Worm (Caenorhabditis elegans): Measurements from ENCODE around the gene gpd-2.

gpd-2 gene

DNA sequence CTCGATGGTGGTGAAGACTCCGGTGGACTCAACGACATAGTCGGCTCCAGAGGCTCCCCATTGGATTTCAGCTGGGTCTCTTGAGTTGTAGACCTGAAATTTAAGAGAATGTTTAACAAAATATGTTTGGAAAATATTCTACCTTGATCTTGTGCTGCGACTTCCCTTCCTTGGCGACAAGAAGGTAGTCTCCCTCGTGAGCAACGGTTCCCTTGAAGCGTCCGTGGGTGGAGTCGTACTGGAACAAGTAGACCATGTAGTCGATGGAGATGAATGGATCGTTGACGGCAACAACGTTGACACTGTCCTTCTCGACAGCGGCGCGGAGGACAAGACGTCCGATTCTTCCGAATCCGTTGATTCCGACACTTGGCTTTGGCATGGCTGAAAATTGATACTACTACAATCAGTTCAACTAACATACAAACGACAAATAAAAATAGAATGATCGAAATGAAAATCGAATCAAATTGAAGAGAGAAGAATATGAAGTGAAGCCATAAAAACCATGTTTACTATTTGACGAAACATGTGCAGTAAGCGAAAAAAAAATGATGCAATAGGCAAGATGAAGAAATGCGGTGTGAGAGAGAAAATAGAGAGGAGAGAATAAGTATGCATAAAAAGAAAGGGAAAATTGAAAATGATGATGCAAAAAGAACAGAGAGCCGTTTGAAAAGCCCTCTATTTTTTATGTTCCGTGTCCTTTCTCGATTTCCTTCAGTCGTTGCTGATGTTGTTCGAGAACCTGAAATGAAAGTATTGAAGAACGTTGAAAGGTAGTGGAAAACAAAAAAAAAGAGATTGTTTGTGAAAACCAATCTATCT, at the start of gene gpd-2:
TSS of gene gpd-2 (minus strand) at position 384 of the 828 bp plus-strand sequence.
- TF ChIP-seq hnd-1 (tag; optimal IDR thresholded peaks at IDR 0.05) (no peak), ets-7 (tag; optimal IDR thresholded peaks at IDR 0.05) (no peak), B0310.2 (tag; optimal IDR thresholded peaks at IDR 0.05) (no peak), tbx-37 (GFP tag; conservative IDR thresholded peaks at IDR 0.05) (no peak), tbx-11 (GFP tag; IDR thresholded peaks at IDR 0.05) (no peak), sea-1 (GFP tag; conservative IDR thresholded peaks at IDR 0.05) (no peak), aly-1 (tag; optimal IDR thresholded peaks at IDR 0.05) (no peak), ceh-13 (GFP tag; optimal IDR thresholded peaks at IDR 0.05) (no peak), scrt-1 (GFP tag; IDR thresholded peaks at IDR 0.05) (no peak), pes-1 (GFP tag; IDR thresholded peaks at IDR 0.05) (no peak), flt-1 (GFP tag; IDR thresholded peaks at IDR 0.05) (no peak), tra-4 (tag; optimal IDR thresholded peaks at IDR 0.05) (no peak), hmbx-1 (tag; optimal IDR thresholded peaks at IDR 0.05) (no peak), hmg-4 (GFP tag; optimal IDR thresholded peaks at IDR 0.05) (no peak), ama-1 (optimal IDR thresholded peaks at IDR 0.05) (no peak), F13C5.2 (tag; optimal IDR thresholded peaks at IDR 0.05) (no peak), ceh-36 (tag; optimal IDR thresholded peaks at IDR 0.05) (no peak)

- no peak for TF ChIP-seq tra-4 (tag; optimal IDR thresholded peaks at IDR 0.05)
Observed at ce11 chrX:3163972-3164575, 49.6 kb upstream of the gpd-2 start, which contains the start of gene syx-6. syx-6 (plus strand) TSS chrX:3164525.

DNA sequence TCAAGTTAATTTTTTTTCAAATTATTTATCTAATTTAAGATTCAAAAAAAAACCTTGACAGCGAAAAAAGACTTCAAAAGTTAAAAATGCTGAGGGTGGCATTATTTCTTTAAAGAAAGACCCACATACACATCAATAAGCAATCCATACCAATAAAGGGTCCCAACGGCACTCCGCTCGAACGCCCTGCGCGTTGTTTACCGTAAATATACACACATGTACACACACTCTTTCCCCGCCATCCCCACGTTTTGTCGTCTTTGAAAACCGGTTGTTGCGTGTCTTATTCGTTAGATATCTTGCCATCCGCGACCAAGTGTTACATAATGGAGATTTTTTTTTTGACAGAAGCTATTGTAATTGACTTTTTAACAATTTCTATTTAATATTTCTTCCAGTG, 45.1 kb upstream of the gpd-2 start, which contains the start of gene gcc-1:
TSS of gene gcc-1 (plus strand) at position 399 of the 400 bp plus-strand sequence.
- 0 out of 2 replicates have a peak, but pooled peaks have one; percentile 21 for TF ChIP-seq tbx-37 (GFP tag; conservative IDR thresholded peaks at IDR 0.05)
- no peak for TF ChIP-seq ets-7 (tag; optimal IDR thresholded peaks at IDR 0.05)
- TF ChIP-seq hmg-4 (GFP tag; optimal IDR thresholded peaks at IDR 0.05) = no peak
- TF ChIP-seq tbx-11 (GFP tag; IDR thresholded peaks at IDR 0.05) = no peak
- TF ChIP-seq flt-1 (GFP tag; IDR thresholded peaks at IDR 0.05) = 0 out of 2 replicates have a peak, but pooled peaks have one; percentile 9

DNA sequence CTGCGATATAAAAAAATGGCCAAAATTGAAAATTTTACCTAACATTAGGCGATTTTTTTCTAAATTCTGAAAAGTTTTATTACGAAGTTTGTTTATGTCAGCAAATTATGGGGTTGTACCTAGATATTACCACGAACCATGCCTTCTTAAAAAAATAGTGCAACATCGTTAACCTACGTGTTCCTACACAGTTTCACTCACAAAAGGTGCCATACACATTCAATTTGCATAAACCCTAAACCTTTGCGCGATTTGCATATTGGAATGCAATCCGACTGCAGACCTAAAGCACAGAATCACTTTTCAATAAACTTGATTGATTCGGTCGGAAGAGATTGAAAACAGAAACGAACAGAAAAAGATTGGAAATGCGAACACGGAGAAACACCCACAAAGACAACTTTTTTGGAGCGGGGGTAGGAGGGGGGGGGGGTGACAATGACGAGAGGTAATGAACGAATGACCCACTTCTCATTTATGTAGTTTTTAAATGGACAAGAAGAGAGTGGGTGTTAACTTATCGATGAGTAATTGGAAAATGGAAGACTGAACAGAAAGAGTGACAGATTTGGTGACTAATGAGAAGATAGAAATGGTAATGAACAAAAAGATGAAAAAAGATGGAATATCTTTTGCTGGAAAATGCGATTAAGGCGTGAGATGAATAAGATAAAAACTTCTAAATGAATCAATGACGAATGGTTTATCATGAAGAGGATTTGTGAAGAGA, 41.7 kb upstream of the gpd-2 start:
- TF ChIP-seq tbx-37 (GFP tag; conservative IDR thresholded peaks at IDR 0.05) = no peak

DNA sequence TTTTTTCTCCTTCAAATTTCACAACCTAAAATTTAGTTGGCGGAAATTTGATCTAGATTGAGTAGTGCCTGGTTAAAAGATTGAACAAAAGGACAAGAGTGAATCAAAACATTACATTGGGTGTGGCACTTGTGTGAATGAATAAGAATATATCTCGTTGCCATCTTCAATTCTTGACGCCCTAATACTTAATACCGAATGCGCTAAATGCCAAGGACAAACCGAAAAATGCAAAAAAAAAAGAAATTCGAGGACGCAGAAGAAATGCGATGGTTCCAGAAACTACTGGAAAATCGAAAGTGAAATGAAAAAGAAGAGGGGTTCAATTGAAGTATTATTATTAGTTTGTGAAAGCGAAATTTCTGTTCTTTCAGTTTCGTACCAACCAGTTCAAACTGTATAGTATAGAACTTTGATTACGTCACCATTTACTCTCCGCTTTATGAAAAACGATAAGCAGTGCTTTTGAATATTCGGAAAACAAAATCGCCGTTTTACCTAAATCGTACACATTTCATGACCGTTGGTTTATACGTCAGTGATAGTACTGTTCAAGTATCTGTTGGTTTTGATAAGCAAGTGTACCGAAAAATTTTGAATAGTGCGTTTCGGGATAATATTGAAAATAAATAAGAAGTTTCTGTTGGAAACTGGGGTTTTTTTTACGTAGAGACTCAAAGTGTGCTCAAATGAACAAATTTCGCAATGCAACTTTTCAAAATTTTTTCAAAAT, 40.8 kb upstream of the gpd-2 start:
- TF ChIP-seq F13C5.2 (tag; optimal IDR thresholded peaks at IDR 0.05) = no peak
- no peak for TF ChIP-seq pes-1 (GFP tag; IDR thresholded peaks at IDR 0.05)
- TF ChIP-seq ets-7 (tag; optimal IDR thresholded peaks at IDR 0.05) = no peak
- no peak for TF ChIP-seq ama-1 (optimal IDR thresholded peaks at IDR 0.05)
- no peak for TF ChIP-seq ceh-13 (GFP tag; optimal IDR thresholded peaks at IDR 0.05)
- no peak for TF ChIP-seq tbx-11 (GFP tag; IDR thresholded peaks at IDR 0.05)
- TF ChIP-seq scrt-1 (GFP tag; IDR thresholded peaks at IDR 0.05) = no peak
- no peak for TF ChIP-seq sea-1 (GFP tag; conservative IDR thresholded peaks at IDR 0.05)
- TF ChIP-seq B0310.2 (tag; optimal IDR thresholded peaks at IDR 0.05) = no peak
- no peak for TF ChIP-seq hmg-4 (GFP tag; optimal IDR thresholded peaks at IDR 0.05)
- TF ChIP-seq tbx-37 (GFP tag; conservative IDR thresholded peaks at IDR 0.05) = no peak
- no peak for TF ChIP-seq flt-1 (GFP tag; IDR thresholded peaks at IDR 0.05)
- TF ChIP-seq hnd-1 (tag; optimal IDR thresholded peaks at IDR 0.05) = no peak
- no peak for TF ChIP-seq aly-1 (tag; optimal IDR thresholded peaks at IDR 0.05)
- TF ChIP-seq hmbx-1 (tag; optimal IDR thresholded peaks at IDR 0.05) = no peak
- TF ChIP-seq ceh-36 (tag; optimal IDR thresholded peaks at IDR 0.05) = no peak
- TF ChIP-seq tra-4 (tag; optimal IDR thresholded peaks at IDR 0.05) = no peak

- TF ChIP-seq hnd-1 (tag; optimal IDR thresholded peaks at IDR 0.05) (no peak), tra-4 (tag; optimal IDR thresholded peaks at IDR 0.05) (no peak), ama-1 (optimal IDR thresholded peaks at IDR 0.05) (no peak), hmg-4 (GFP tag; optimal IDR thresholded peaks at IDR 0.05) (no peak), hmbx-1 (tag; optimal IDR thresholded peaks at IDR 0.05) (no peak), scrt-1 (GFP tag; IDR thresholded peaks at IDR 0.05) (no peak)
Observed at ce11 chrX:3154562-3154961, 40.1 kb upstream of the gpd-2 start.

ce11 chrX:3153133-3153532, 38.6 kb upstream of the gpd-2 start:
- TF ChIP-seq ceh-36 (tag; optimal IDR thresholded peaks at IDR 0.05) (no peak), sea-1 (GFP tag; conservative IDR thresholded peaks at IDR 0.05) (no peak), pes-1 (GFP tag; IDR thresholded peaks at IDR 0.05) (no peak), tra-4 (tag; optimal IDR thresholded peaks at IDR 0.05) (no peak), ceh-13 (GFP tag; optimal IDR thresholded peaks at IDR 0.05) (no peak)
